Worm (Caenorhabditis elegans): ENCODE data around the gene Y40H4A.2.

The Y40H4A.2 gene

DNA sequence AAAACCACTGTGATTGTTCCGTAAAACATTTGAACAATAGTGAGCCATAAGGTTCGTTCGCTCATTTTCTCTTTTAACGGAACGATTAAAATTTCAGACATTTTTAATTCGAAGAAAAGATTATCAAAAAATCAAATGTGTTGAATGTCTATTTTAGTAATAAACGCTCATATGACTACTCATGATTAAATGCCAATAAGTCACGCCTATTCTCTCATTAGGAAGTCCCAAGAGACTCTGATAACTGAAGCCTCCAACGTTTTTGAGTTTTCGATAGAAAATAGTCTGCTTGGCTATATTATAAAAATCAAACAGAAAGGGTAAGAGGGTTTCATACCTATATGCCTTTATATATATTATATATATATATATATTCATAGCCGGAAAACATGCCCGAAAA, 29.1 kb downstream of the Y40H4A.2 start, which contains the start of gene srg-47:
Gene srg-47, minus strand, starts transcription at position 101 of the 400 bp plus-strand sequence.
- TF ChIP-seq nhr-25 (tag; optimal IDR thresholded peaks at IDR 0.05) (no peak), skn-1 (tag; optimal IDR thresholded peaks at IDR 0.05) (no peak), ZK546.5 (tag; optimal IDR thresholded peaks at IDR 0.05) (no peak), nhr-11 (tag; optimal IDR thresholded peaks at IDR 0.05) (no peak), unc-62 (GFP tag; optimal IDR thresholded peaks at IDR 0.05) (no peak), elt-1 (tag; optimal IDR thresholded peaks at IDR 0.05) (no peak), ceh-9 (tag; optimal IDR thresholded peaks at IDR 0.05) (no peak), hmg-11 (tag; optimal IDR thresholded peaks at IDR 0.05) (no peak), egl-5 (tag; optimal IDR thresholded peaks at IDR 0.05) (no peak), pha-4 (tag; optimal IDR thresholded peaks at IDR 0.05) (no peak), ama-1 (optimal IDR thresholded peaks at IDR 0.05) (no peak), fos-1 (tag; optimal IDR thresholded peaks at IDR 0.05) (no peak), pqm-1 (tag; optimal IDR thresholded peaks at IDR 0.05) (no peak), snpc-4 (tag; optimal IDR thresholded peaks at IDR 0.05) (no peak), nhr-67 (tag; optimal IDR thresholded peaks at IDR 0.05) (no peak), nhr-76 (tag; optimal IDR thresholded peaks at IDR 0.05) (no peak), elt-3 (tag; optimal IDR thresholded peaks at IDR 0.05) (no peak), eor-1 (tag; optimal IDR thresholded peaks at IDR 0.05) (no peak), tbx-2 (tag; optimal IDR thresholded peaks at IDR 0.05) (no peak)

DNA sequence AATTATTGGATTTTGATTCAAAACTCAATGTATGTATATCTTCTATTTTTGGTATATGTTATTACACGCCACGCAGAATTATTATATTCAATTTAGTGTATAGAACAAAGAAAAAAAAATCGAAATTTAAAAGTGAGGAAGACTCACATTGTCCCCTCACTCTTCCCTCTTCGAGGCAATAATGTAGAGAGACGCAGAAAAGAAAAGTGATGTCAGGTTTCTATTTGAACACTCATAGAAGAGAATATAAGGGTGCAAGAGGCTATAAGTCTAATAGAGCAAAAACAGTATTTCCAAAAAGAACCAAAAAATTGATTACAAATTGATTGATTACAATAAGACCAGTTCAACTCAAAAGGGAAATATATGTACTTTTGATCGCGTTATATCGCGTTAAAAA, 36.7 kb downstream of the Y40H4A.2 start:
- TF ChIP-seq elt-2 (tag; optimal IDR thresholded peaks at IDR 0.05) (peak; percentile 7), ZK546.5 (tag; optimal IDR thresholded peaks at IDR 0.05) (no peak)

DNA sequence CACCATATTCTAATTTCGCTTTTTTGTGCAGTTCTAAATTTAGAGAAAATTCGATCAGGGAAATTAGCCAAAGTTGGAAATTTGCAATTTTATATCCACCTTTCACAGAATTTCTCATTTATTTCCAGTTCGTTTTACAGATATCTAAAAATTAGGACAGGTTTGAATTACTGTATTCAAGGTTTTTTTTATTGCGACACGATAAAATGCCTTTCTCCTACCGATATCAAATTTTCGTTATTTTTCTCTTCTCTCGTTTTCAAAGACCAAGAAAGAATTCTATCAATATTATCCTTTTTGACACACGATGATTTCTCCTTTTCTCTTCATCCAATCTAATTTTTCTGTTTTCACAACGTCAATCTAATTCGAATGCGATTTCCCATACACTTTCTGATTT, 38.7 kb downstream of the Y40H4A.2 start, which contains the start of gene C53A5.13:
Gene C53A5.13, plus strand, starts transcription at position 301 of the 400 bp plus-strand sequence.
- TF ChIP-seq nhr-23 (tag; optimal IDR thresholded peaks at IDR 0.05) (no peak), pha-4 (tag; optimal IDR thresholded peaks at IDR 0.05) (no peak), ceh-28 (tag; optimal IDR thresholded peaks at IDR 0.05) (no peak), unc-62 (GFP tag; optimal IDR thresholded peaks at IDR 0.05) (no peak), fkh-10 (GFP tag; optimal IDR thresholded peaks at IDR 0.05) (no peak), fos-1 (tag; optimal IDR thresholded peaks at IDR 0.05) (no peak), nhr-12 (tag; optimal IDR thresholded peaks at IDR 0.05) (no peak), skn-1 (tag; optimal IDR thresholded peaks at IDR 0.05) (no peak), ceh-82 (tag; optimal IDR thresholded peaks at IDR 0.05) (no peak), elt-2 (tag; optimal IDR thresholded peaks at IDR 0.05) (no peak), egl-5 (tag; optimal IDR thresholded peaks at IDR 0.05) (no peak)

DNA sequence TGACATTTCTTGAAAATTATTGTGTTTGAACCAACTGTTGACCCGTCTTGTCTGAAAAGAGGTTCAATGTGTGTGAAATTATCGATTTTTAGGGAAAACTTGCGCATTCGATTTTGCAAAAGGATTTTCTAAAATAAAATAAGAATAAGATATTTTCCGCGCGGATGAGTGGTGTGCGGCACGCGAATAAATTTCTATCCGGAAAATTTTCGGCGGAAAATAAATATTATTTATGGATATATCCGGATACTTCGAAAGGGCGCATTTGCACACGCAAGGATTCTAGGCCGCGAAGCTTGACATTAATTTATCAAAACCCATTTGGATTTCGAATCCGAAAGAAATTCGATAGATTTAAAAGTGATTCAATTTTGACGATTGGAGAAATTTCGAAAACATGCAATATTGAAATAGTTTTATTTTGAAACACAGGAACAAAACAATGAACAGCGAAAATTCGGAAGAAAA, 39.4 kb downstream of the Y40H4A.2 start, which contains the start of gene rike-1:
Gene rike-1, minus strand, starts transcription at position 51 of the 468 bp plus-strand sequence.
- TF ChIP-seq snpc-4 (tag; optimal IDR thresholded peaks at IDR 0.05) (peak; percentile 47), nfya-1 (tag; optimal IDR thresholded peaks at IDR 0.05; ENCODE audit: insufficient read depth) (peak; percentile 42), nhr-43 (tag; optimal IDR thresholded peaks at IDR 0.05; ENCODE audit: poor library complexity, severe bottlenecking) (no peak), nhr-28 (tag; optimal IDR thresholded peaks at IDR 0.05) (no peak), daf-12 (tag; optimal IDR thresholded peaks at IDR 0.05) (no peak), fkh-10 (GFP tag; optimal IDR thresholded peaks at IDR 0.05) (no peak), nhr-11 (tag; optimal IDR thresholded peaks at IDR 0.05) (no peak), egl-5 (tag; optimal IDR thresholded peaks at IDR 0.05) (no peak), ama-1 (optimal IDR thresholded peaks at IDR 0.05) (peak; percentile 11), lin-15B (tag; optimal IDR thresholded peaks at IDR 0.05) (peak; percentile 62), hmg-11 (tag; optimal IDR thresholded peaks at IDR 0.05) (no peak), nhr-76 (tag; optimal IDR thresholded peaks at IDR 0.05) (no peak), unc-39 (tag; optimal IDR thresholded peaks at IDR 0.05) (no peak), skn-1 (tag; optimal IDR thresholded peaks at IDR 0.05) (no peak), mml-1 (tag; optimal IDR thresholded peaks at IDR 0.05) (no peak), elt-1 (tag; optimal IDR thresholded peaks at IDR 0.05) (no peak)

DNA sequence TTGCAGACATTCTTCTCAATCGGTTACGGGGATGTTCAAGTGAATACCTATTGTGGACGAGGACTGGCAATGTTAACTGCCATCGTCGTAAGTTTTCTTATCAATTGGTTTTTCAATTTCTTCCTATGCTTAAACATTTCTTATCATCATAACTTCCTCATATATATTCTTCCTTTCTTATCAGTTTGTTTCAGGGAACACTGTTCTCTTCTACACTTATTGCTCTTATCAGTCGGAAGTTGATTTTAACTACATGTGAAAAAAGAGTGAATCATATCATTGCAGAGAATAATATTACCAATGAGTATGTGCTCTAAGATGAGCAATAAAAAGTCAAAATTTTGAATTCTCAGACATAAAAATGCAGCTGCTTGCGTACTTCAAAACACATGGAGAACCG, 43.1 kb downstream of the Y40H4A.2 start:
- TF ChIP-seq fkh-2 (tag; optimal IDR thresholded peaks at IDR 0.05) (no peak), ceh-28 (tag; optimal IDR thresholded peaks at IDR 0.05) (no peak), nfya-1 (tag; optimal IDR thresholded peaks at IDR 0.05; ENCODE audit: insufficient read depth) (no peak), nhr-77 (tag; optimal IDR thresholded peaks at IDR 0.05) (no peak), zag-1 (tag; optimal IDR thresholded peaks at IDR 0.05) (no peak), nhr-237 (tag; optimal IDR thresholded peaks at IDR 0.05) (no peak), nhr-25 (tag; optimal IDR thresholded peaks at IDR 0.05) (no peak), ZK546.5 (tag; optimal IDR thresholded peaks at IDR 0.05) (no peak), pha-4 (tag; optimal IDR thresholded peaks at IDR 0.05) (peak; percentile 77), jun-1 (tag; optimal IDR thresholded peaks at IDR 0.05) (peak; percentile 92), snpc-4 (tag; optimal IDR thresholded peaks at IDR 0.05) (no peak), lin-39 (tag; optimal IDR thresholded peaks at IDR 0.05) (no peak), mml-1 (tag; optimal IDR thresholded peaks at IDR 0.05) (no peak), tbx-2 (tag; optimal IDR thresholded peaks at IDR 0.05) (no peak), ceh-16 (tag; optimal IDR thresholded peaks at IDR 0.05) (no peak), nhr-43 (tag; optimal IDR thresholded peaks at IDR 0.05; ENCODE audit: poor library complexity, severe bottlenecking) (no peak), egl-5 (tag; optimal IDR thresholded peaks at IDR 0.05) (no peak), daf-12 (tag; optimal IDR thresholded peaks at IDR 0.05) (no peak), ceh-9 (tag; optimal IDR thresholded peaks at IDR 0.05) (no peak), elt-1 (tag; optimal IDR thresholded peaks at IDR 0.05) (no peak), ztf-11 (tag; optimal IDR thresholded peaks at IDR 0.05) (no peak), pqm-1 (tag; optimal IDR thresholded peaks at IDR 0.05) (peak; percentile 93), skn-1 (tag; optimal IDR thresholded peaks at IDR 0.05) (no peak), egl-27 (tag; optimal IDR thresholded peaks at IDR 0.05) (no peak), nhr-28 (tag; optimal IDR thresholded peaks at IDR 0.05) (no peak), lsy-12 (tag; optimal IDR thresholded peaks at IDR 0.05) (no peak), elt-2 (tag; optimal IDR thresholded peaks at IDR 0.05) (peak; percentile 96)
